Fruit fly (Drosophila melanogaster): ENCODE results near the gene CG13051.

The CG13051 gene

DNA sequence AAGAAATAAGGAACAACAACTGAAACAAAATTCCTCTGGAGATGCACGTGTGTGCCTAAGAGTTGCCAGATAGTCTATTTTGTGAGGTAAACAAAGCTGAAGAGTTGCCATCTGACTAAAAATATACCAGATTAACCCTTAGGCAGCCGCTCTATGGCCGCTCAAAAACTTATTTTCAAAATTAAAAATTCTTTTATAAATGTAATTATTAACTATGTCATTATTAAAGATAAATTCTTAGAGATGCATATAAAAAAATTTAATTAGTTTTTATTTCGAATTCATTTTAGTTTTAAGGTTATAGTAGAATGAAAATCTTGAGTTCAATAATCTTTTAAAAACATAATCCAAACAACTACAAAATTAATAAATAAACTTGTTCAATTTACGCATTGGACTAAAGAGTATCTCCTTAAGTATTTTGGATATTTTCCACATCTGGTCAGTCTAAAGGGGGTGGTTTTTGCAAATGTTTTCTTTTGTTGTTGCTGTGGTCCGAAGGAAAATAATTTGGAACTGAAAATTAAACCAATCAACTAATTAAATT is 36.2 kb downstream of the CG13051 start, which contains the start of gene Tmx3 (continued):
- TF ChIP-seq Gsc (GFP tag; IDR thresholded peaks at IDR 0.05) = no peak
- peak; percentile 95 for TF ChIP-seq CG11247 (GFP tag; IDR thresholded peaks at IDR 0.05)
- TF ChIP-seq Blimp-1 (GFP tag; optimal IDR thresholded peaks at IDR 0.05) = peak; percentile 85
- TF ChIP-seq CG14667 (GFP tag; IDR thresholded peaks at IDR 0.05) = peak; percentile 86
- peak; percentile 90 for TF ChIP-seq CG15269 (tag; optimal IDR thresholded peaks at IDR 0.05)
- peak; percentile 68 for TF ChIP-seq CG4360 (GFP tag; IDR thresholded peaks at IDR 0.05)
- TF ChIP-seq CG7928 (GFP tag; optimal IDR thresholded peaks at IDR 0.05) = peak; percentile 33
- peak; percentile 70 for TF ChIP-seq CG3838 (GFP tag; optimal IDR thresholded peaks at IDR 0.05)
- peak; percentile 74 for TF ChIP-seq CG9437 (GFP tag; optimal IDR thresholded peaks at IDR 0.05)
- TF ChIP-seq CG8290 (GFP tag; optimal IDR thresholded peaks at IDR 0.05) = peak; percentile 83
- peak in 1 of 2 experiments; percentile 19 for TF ChIP-seq CG8290 (tag; optimal IDR thresholded peaks at IDR 0.05)
- peak; percentile 90 for TF ChIP-seq CG30403 (GFP tag; optimal IDR thresholded peaks at IDR 0.05)
- peak; percentile 84 for TF ChIP-seq CG9215 (GFP tag; IDR thresholded peaks at IDR 0.05)
- no peak for TF ChIP-seq hkb (optimal IDR thresholded peaks at IDR 0.05)
- TF ChIP-seq hkb (GFP tag; IDR thresholded peaks at IDR 0.05) = peak; percentile 84
- TF ChIP-seq CG7786 (GFP tag; optimal IDR thresholded peaks at IDR 0.05) = peak; percentile 38
- no peak for TF ChIP-seq ash1 (GFP tag; optimal IDR thresholded peaks at IDR 0.05)
- no peak for TF ChIP-seq TFAM (GFP tag; optimal IDR thresholded peaks at IDR 0.05)
- no peak for TF ChIP-seq CG15601 (tag; optimal IDR thresholded peaks at IDR 0.05)
- TF ChIP-seq psq (GFP tag; optimal IDR thresholded peaks at IDR 0.05) = peak; percentile 58
- TF ChIP-seq CG11085 (GFP tag; IDR thresholded peaks at IDR 0.05) = peak; percentile 92
- peak; percentile 95 for TF ChIP-seq Dbx (GFP tag; IDR thresholded peaks at IDR 0.05)
- TF ChIP-seq CG1602 (GFP tag; optimal IDR thresholded peaks at IDR 0.05) = peak; percentile 90
- TF ChIP-seq Hr39 (optimal IDR thresholded peaks at IDR 0.05) = no peak
- no peak for TF ChIP-seq eyg (GFP tag; optimal IDR thresholded peaks at IDR 0.05)
- TF ChIP-seq bcd (GFP tag; optimal IDR thresholded peaks at IDR 0.05) = peak; percentile 86
- no peak for TF ChIP-seq ab (GFP tag; optimal IDR thresholded peaks at IDR 0.05)
- peak in 1 of 3 experiments; percentile 91 for TF ChIP-seq lola (GFP tag; optimal IDR thresholded peaks at IDR 0.05)
- peak; percentile 95 for TF ChIP-seq CG32772 (GFP tag; IDR thresholded peaks at IDR 0.05)
- TF ChIP-seq Atf6 (GFP tag; IDR thresholded peaks at IDR 0.05) = peak; percentile 89
- TF ChIP-seq Dad (GFP tag; optimal IDR thresholded peaks at IDR 0.05) = peak; percentile 58
- TF ChIP-seq dysf (GFP tag; IDR thresholded peaks at IDR 0.05) = peak; percentile 92; the same call in 2 of the 3 replicates
- TF ChIP-seq ewg (GFP tag; optimal IDR thresholded peaks at IDR 0.05) = peak; percentile 70
- TF ChIP-seq Doc3 (GFP tag; IDR thresholded peaks at IDR 0.05; ENCODE audit: partially characterized antibody) = no peak
- TF ChIP-seq fu2 (GFP tag; optimal IDR thresholded peaks at IDR 0.05) = peak; percentile 44
- TF ChIP-seq GATAe (GFP tag; conservative IDR thresholded peaks at IDR 0.05) = peak; percentile 42
- peak; percentile 27 for TF ChIP-seq schlank (tag; optimal IDR thresholded peaks at IDR 0.05)
- no peak for TF ChIP-seq CG10565 (GFP tag; optimal IDR thresholded peaks at IDR 0.05)
- peak; percentile 76; the same call in 2 of the 3 replicates for TF ChIP-seq gce (GFP tag; IDR thresholded peaks at IDR 0.05)
- TF ChIP-seq CG1792 (GFP tag; optimal IDR thresholded peaks at IDR 0.05) = peak; percentile 12
- peak; percentile 77 for TF ChIP-seq CG7357 (GFP tag; IDR thresholded peaks at IDR 0.05)
- no peak for TF ChIP-seq CG9876 (GFP tag; optimal IDR thresholded peaks at IDR 0.05)
- no peak for TF ChIP-seq prd (optimal IDR thresholded peaks at IDR 0.05)
- TF ChIP-seq prd (GFP tag; IDR thresholded peaks at IDR 0.05) = peak; percentile 96
- peak; percentile 94 for TF ChIP-seq MBD-R2 (GFP tag; IDR thresholded peaks at IDR 0.05)
- peak; percentile 42 for TF ChIP-seq CG15073 (GFP tag; optimal IDR thresholded peaks at IDR 0.05)
- no peak for TF ChIP-seq Eip74EF (GFP tag; optimal IDR thresholded peaks at IDR 0.05)
- peak; percentile 87 for TF ChIP-seq CG4424 (GFP tag; optimal IDR thresholded peaks at IDR 0.05)
- TF ChIP-seq otp (GFP tag; IDR thresholded peaks at IDR 0.05) = peak; percentile 91
- no peak for TF ChIP-seq BtbVII (GFP tag; optimal IDR thresholded peaks at IDR 0.05)
- no peak for TF ChIP-seq CG12219 (GFP tag; optimal IDR thresholded peaks at IDR 0.05)
- peak; percentile 87 for TF ChIP-seq lab (GFP tag; optimal IDR thresholded peaks at IDR 0.05)

Measured in whole organism, embryonic.